Fruit fly (Drosophila melanogaster) whole organism, wandering third instar larva: ENCODE measurements around the gene CG9616.

Experiments used
- Abd-B ChIP-seq: fragments of >200 bp; optimal IDR thresholded peaks from 2 replicates; lab custom pipeline; 2017; ENCODE audit warnings: missing biosample characterization, missing genetic modification characterization
- CrebA ChIP-seq: fragments of 200-800 bp; sonication (Bioruptor generic); optimal IDR thresholded peaks from 2 replicates; lab custom pipeline; 2016; ENCODE audit warnings: missing biosample characterization, mild to moderate bottlenecking, missing genetic modification characterization, borderline replicate concordance
- Hr78 ChIP-seq: fragments of >200 bp; optimal IDR thresholded peaks from 2 replicates; lab custom pipeline; 2017; ENCODE audit warnings: missing biosample characterization, missing genetic modification characterization
- Jra ChIP-seq: sonication (Bioruptor generic); optimal IDR thresholded peaks from 2 replicates; lab custom pipeline; 2016; ENCODE audit warnings: missing biosample characterization, missing genetic modification characterization
- Myc ChIP-seq: fragments of >200 bp; optimal IDR thresholded peaks from 2 replicates; lab custom pipeline; 2017
- N ChIP-seq: fragments of >200 bp; optimal IDR thresholded peaks from 2 replicates; lab custom pipeline; 2018; ENCODE audit warnings: missing biosample characterization, missing external identifiers, missing genetic modification characterization
- OdsH ChIP-seq: fragments of 200-800 bp; sonication (Bioruptor generic); optimal IDR thresholded peaks from 2 replicates; lab custom pipeline; 2016; ENCODE audit warnings: missing biosample characterization, mild to moderate bottlenecking, missing genetic modification characterization
- Rel ChIP-seq, 2 experiments: fragments of 200-800 bp; sonication (Bioruptor generic) in 1 of 2; optimal IDR thresholded peaks; 2 replicates in 1 of 2; 3 replicates in 1 of 2; lab custom pipeline; 2016 to 2019; ENCODE audit warnings: mild to moderate bottlenecking in 2 of 2, missing biosample characterization in 2 of 2, missing genetic modification characterization in 2 of 2, moderate library complexity in 1 of 2
- Sp1 ChIP-seq: fragments of 200-800 bp; sonication (Bioruptor generic); optimal IDR thresholded peaks from 3 replicates; lab custom pipeline; 2019; ENCODE audit warnings: missing biosample characterization, mild to moderate bottlenecking, missing genetic modification characterization, moderate library complexity
- Vsx2 ChIP-seq: fragments of 200-300, 225-300 bp; sonication (Bioruptor generic); optimal IDR thresholded peaks from 2 replicates; lab custom pipeline; 2018; ENCODE audit warnings: missing biosample characterization, missing genetic modification characterization; ENCODE audit not compliant: partially characterized antibody
- dmrt93B ChIP-seq: fragments of 200-800 bp; sonication (Bioruptor generic); optimal IDR thresholded peaks from 2 replicates; lab custom pipeline; 2018; ENCODE audit warnings: missing biosample characterization, mild to moderate bottlenecking, missing genetic modification characterization
- lola ChIP-seq: fragments of >200 bp; optimal IDR thresholded peaks from 2 replicates; lab custom pipeline; 2017; ENCODE audit warnings: missing biosample characterization, missing genetic modification characterization
- usp ChIP-seq: fragments of >200 bp; optimal IDR thresholded peaks from 2 replicates; lab custom pipeline; 2017; ENCODE audit warnings: missing biosample characterization, missing genetic modification characterization
- woc ChIP-seq: sonication (Bioruptor generic); optimal IDR thresholded peaks from 2 replicates; lab custom pipeline; 2016; ENCODE audit warnings: missing biosample characterization, mild to moderate bottlenecking, missing genetic modification characterization

DNA sequence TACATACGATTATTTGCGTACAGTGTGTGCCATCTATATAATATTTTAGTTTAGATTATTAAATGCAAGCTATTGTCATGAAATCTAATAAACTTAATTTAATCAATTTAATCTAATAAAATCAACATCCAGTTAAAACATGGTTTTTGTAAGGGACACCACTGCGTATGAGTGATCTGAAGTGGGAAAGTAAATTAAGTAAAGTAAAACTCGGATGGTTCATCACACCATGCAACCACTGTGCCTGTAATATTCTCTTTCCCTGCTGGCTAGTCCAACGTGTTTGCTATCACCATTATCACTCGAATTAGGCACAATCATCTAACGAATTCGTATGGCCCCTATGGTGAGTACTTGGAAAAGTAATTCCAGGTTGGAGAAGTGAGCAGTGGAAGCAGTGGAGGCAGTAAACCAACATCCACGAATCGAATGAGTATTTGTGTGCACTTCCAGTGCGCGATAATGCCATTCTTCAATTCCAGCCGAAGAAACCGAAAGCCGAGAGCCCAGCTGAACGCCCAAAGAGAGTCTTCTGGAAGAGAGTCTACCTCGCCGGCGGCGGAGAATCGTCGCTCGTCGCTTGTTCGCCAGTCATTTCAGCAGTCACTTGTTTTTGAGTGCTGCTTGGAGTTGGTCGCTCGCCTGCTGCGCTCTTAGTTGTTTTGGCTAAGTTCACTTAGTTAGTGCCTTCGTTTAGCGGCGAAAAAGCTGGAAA is 43.6 kb upstream of the CG9616 start, which contains the start of gene red:
- TF ChIP-seq woc (GFP tag; lab: Kevin White, UChicago) (peak; percentile 14), lola (GFP tag; lab: Kevin White, UChicago) (no peak), Hr78 (GFP tag; lab: Kevin White, UChicago) (no peak), Abd-B (GFP tag; lab: Kevin White, UChicago) (no peak), Rel (GFP tag; optimal IDR thresholded peaks at IDR 0.05; lab: Kevin White, UChicago) (no peak), Rel (tag; optimal IDR thresholded peaks at IDR 0.05; lab: Kevin White, UChicago) (peak; percentile 35), CrebA (GFP tag; lab: Kevin White, UChicago) (peak; percentile 62), Jra (GFP tag; lab: Kevin White, UChicago) (peak; percentile 41), Vsx2 (GFP tag; lab: Kevin White, UChicago) (peak; percentile 38), Myc (no peak), usp (GFP tag; lab: Kevin White, UChicago) (no peak), Sp1 (GFP tag; lab: Kevin White, UChicago) (peak; percentile 18), dmrt93B (GFP tag; lab: Kevin White, UChicago) (no peak), OdsH (peak; percentile 50), N (GFP tag; lab: Kevin White, UChicago) (no peak)
